Worm (Caenorhabditis elegans): ENCODE results near the gene F57B9.1.

DNA sequence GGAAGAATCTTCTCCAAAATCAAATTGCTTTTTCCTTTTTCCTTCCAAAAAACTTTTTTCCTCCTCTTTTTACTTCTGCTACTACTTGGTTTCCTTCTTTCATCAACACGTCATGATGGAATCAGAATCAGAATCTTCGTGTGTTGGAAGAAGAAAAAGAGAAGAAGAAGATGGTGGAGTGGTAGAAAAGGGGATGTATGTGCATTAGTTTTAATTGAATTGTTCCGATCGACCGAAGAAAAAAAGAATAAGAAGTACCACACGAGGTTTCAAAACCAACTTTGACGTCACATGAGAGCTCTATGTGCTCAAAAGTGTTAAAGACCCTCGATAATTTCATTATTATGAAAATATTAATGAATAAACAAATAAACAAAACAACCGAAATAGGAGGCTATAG is 47.0 kb upstream of the F57B9.1 start:
- TF ChIP-seq unc-30 (tag; optimal IDR thresholded peaks at IDR 0.05) (no peak), unc-62 (GFP tag; optimal IDR thresholded peaks at IDR 0.05) (no peak), fkh-10 (GFP tag; optimal IDR thresholded peaks at IDR 0.05) (no peak), nhr-237 (tag; optimal IDR thresholded peaks at IDR 0.05) (no peak), efl-1 (optimal IDR thresholded peaks at IDR 0.05) (no peak), efl-1 (GFP tag; optimal IDR thresholded peaks at IDR 0.05 in 1 of 2) (no peak), zag-1 (tag; optimal IDR thresholded peaks at IDR 0.05) (no peak), mdl-1 (tag; optimal IDR thresholded peaks at IDR 0.05) (no peak), nhr-76 (tag; optimal IDR thresholded peaks at IDR 0.05) (no peak), F16B12.6 (tag; optimal IDR thresholded peaks at IDR 0.05) (no peak), aly-2 (tag; optimal IDR thresholded peaks at IDR 0.05) (no peak), elt-2 (tag; optimal IDR thresholded peaks at IDR 0.05) (no peak), alr-1 (tag; optimal IDR thresholded peaks at IDR 0.05; ENCODE audit: borderline replicate concordance) (no peak), nhr-19 (GFP tag; conservative IDR thresholded peaks at IDR 0.05) (no peak), nhr-85 (tag) (no peak)

Measured in whole organism, L1 larva.